Worm (Caenorhabditis elegans): Measurements from ENCODE around the gene C32D5.12.

Gene C32D5.12

DNA sequence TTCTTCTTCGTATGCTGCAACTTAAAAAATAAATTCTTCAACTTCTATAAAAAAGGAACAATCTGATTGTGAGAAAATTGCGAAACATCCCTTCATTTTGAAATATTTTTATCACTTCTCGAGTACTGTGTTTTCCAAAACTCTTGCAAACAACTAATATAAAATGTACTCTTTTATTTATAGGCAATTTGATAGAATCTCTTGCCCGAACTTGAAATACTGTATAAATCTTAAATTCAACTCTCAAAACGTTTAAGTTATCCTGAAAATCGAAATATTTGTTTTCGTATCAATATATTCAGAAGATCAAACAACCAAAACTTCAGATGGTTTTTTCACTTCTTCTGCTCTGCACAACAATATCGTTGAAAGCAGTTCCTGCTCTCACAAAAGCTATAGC, 27.7 kb upstream of the C32D5.12 start, which contains the start of gene F58F12.4:
TSS of gene F58F12.4 (plus strand) at position 301 of the 400 bp plus-strand sequence.
- TF ChIP-seq ztf-6 (GFP tag; IDR thresholded peaks at IDR 0.05) (no peak), hmg-20 (GFP tag; IDR thresholded peaks at IDR 0.05) (no peak), nhr-90 (tag; optimal IDR thresholded peaks at IDR 0.05) (no peak), F10E7.11 (tag; optimal IDR thresholded peaks at IDR 0.05) (no peak), madf-8 (GFP tag; conservative IDR thresholded peaks at IDR 0.05) (no peak), repo-1 (tag; optimal IDR thresholded peaks at IDR 0.05) (no peak), fkh-3 (tag; optimal IDR thresholded peaks at IDR 0.05) (no peak), T07F8.4 (tag; optimal IDR thresholded peaks at IDR 0.05) (no peak), ceh-27 (GFP tag; optimal IDR thresholded peaks at IDR 0.05) (no peak), lsl-1 (GFP tag; optimal IDR thresholded peaks at IDR 0.05) (no peak)

DNA sequence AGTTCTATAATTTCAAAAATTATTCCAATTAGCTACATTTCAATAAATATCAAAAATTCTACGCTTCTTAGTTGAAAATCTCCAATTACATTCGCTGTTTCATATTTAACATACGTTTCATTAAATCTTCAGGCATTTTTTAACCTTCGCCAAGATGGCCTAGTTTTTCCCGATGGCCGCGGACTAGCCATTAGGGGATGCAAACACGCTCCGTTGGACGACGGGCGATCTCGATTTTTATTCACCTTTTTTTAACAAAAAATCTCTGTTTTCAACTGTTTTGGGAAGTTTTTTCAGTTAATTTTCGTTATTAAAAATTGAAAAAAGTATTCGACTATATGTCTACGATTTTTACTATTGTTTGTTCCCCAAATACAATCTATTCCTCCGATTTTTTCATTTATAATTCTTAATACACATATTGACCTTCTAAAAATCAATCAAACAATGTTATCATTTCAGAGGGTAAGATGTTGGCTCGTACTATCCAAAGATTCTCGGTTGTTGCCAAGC, 24.4 kb upstream of the C32D5.12 start, which contains the start of gene F58F12.1:
TSS of gene F58F12.1 (plus strand) at position 463 of the 513 bp plus-strand sequence.
- TF ChIP-seq ztf-28 (GFP tag; IDR thresholded peaks at IDR 0.05) (no peak), pha-4 (tag; optimal IDR thresholded peaks at IDR 0.05) (no peak), Y67H2A.10 (GFP tag; conservative IDR thresholded peaks at IDR 0.05) (0 out of 2 replicates have a peak, but pooled peaks have one; percentile 25), efl-1 (GFP tag; optimal IDR thresholded peaks at IDR 0.05) (peak; percentile 13), rec-8 (tag; optimal IDR thresholded peaks at IDR 0.05) (no peak), F39B2.1 (GFP tag; IDR thresholded peaks at IDR 0.05) (no peak), F57C9.4 (tag; optimal IDR thresholded peaks at IDR 0.05) (no peak), ceh-100 (GFP tag; IDR thresholded peaks at IDR 0.05) (peak; percentile 33; the same call in 1 of the 2 replicates), cebp-1 (GFP tag; IDR thresholded peaks at IDR 0.05) (no peak), cebp-1 (tag; optimal IDR thresholded peaks at IDR 0.05) (peak; percentile 10), T07F8.4 (tag; optimal IDR thresholded peaks at IDR 0.05) (no peak), ztf-25 (GFP tag; IDR thresholded peaks at IDR 0.05) (no peak), him-1 (tag; optimal IDR thresholded peaks at IDR 0.05) (no peak), F37B4.10 (GFP tag; IDR thresholded peaks at IDR 0.05) (no peak), hmg-1.2 (GFP tag; IDR thresholded peaks at IDR 0.05) (peak; percentile 38; the same call in 1 of the 2 replicates), F57A8.1 (GFP tag; optimal IDR thresholded peaks at IDR 0.05) (no peak), hsf-1 (GFP tag; IDR thresholded peaks at IDR 0.05) (no peak), atf-7 (tag; optimal IDR thresholded peaks at IDR 0.05) (no peak), C06A6.2 (GFP tag; conservative IDR thresholded peaks at IDR 0.05) (no peak), ekl-4 (GFP tag; IDR thresholded peaks at IDR 0.05) (no peak), let-526 (GFP tag; IDR thresholded peaks at IDR 0.05) (no peak), repo-1 (tag; optimal IDR thresholded peaks at IDR 0.05) (no peak), tlf-1 (GFP tag; optimal IDR thresholded peaks at IDR 0.05) (peak; percentile 5), chd-7 (tag; optimal IDR thresholded peaks at IDR 0.05) (no peak), nhr-27 (tag; optimal IDR thresholded peaks at IDR 0.05) (no peak), hmg-20 (GFP tag; IDR thresholded peaks at IDR 0.05) (no peak), T26A5.8 (tag; optimal IDR thresholded peaks at IDR 0.05) (no peak), ztf-22 (GFP tag; optimal IDR thresholded peaks at IDR 0.05) (no peak), madf-8 (GFP tag; conservative IDR thresholded peaks at IDR 0.05) (no peak), ccch-3 (GFP tag; optimal IDR thresholded peaks at IDR 0.05) (no peak), Y95B8A.8 (GFP tag; IDR thresholded peaks at IDR 0.05) (no peak), ztf-3 (GFP tag; optimal IDR thresholded peaks at IDR 0.05) (no peak), madf-10 (tag; optimal IDR thresholded peaks at IDR 0.05) (no peak), snpc-1.3 (tag; optimal IDR thresholded peaks at IDR 0.05; ENCODE audit: insufficient read depth) (no peak), snpc-4 (GFP tag; optimal IDR thresholded peaks at IDR 0.05) (peak; percentile 27), snpc-4 (tag; optimal IDR thresholded peaks at IDR 0.05) (peak in 2 of 4 experiments; percentile 24 to 57), bed-1 (GFP tag; IDR thresholded peaks at IDR 0.05) (no peak), ceh-91 (GFP tag; IDR thresholded peaks at IDR 0.05) (peak; percentile 43), somi-1 (GFP tag; optimal IDR thresholded peaks at IDR 0.05) (no peak), mxl-1 (tag; optimal IDR thresholded peaks at IDR 0.05) (no peak), madf-3 (GFP tag; IDR thresholded peaks at IDR 0.05) (no peak), fkh-3 (tag; optimal IDR thresholded peaks at IDR 0.05) (no peak)

Measured in whole organism, young adult.